Worm (Caenorhabditis elegans): Measurements from ENCODE around the gene acr-3.

ce11 chrX:6691653-6692052 is 17.7 kb upstream of the acr-3 start:
- TF ChIP-seq W03F9.2 (tag; optimal IDR thresholded peaks at IDR 0.05) (no peak), him-1 (tag; optimal IDR thresholded peaks at IDR 0.05) (no peak), dao-5 (tag; optimal IDR thresholded peaks at IDR 0.05) (no peak)

Measured in whole organism, L4/young adult.